Worm (Caenorhabditis elegans) whole organism, L4 larva: Measurements from ENCODE around the gene ZK1236.5.

Source experiments
- fos-1 ChIP-seq: fragments of 150-350 bp; optimal IDR thresholded peaks from 2 replicates; lab custom pipeline; 2014; ENCODE audit warnings: missing biosample characterization, missing genetic modification characterization
- lin-15B ChIP-seq: fragments of 150-350 bp; sonication (generic microtip); optimal IDR thresholded peaks from 3 replicates; lab custom pipeline; 2014; ENCODE audit warnings: missing biosample characterization, missing genetic modification characterization
- lsy-2 ChIP-seq, 2 experiments: fragments of 150-350 bp in 1 of 2; sonication (generic microtip) in 1 of 2; optimal IDR thresholded peaks; 2 replicates each; lab custom pipeline; 2014 to 2017; ENCODE audit warnings: missing biosample characterization in 2 of 2, missing genetic modification characterization in 2 of 2
- nhr-41 ChIP-seq: fragments of 200-800 bp; sonication (Bioruptor generic); IDR thresholded peaks from 2 replicates; pipeline ENCODE4 v1.3.6; 2022; ENCODE audit warnings: missing genetic modification reagents, missing genetic modification characterization, missing compliant biosample characterization
- pha-4 ChIP-seq, 2 experiments: fragments of 150-350 bp in 1 of 2; fragments of 200-800 bp in 1 of 2; sonication (Bioruptor generic) in 1 of 2; IDR thresholded peaks in 1 of 2; optimal IDR thresholded peaks in 1 of 2; 2 replicates each; pipeline versions ENCODE4 v1.3.6 to Lab custom; 2014 to 2022; ENCODE audit warnings: missing genetic modification characterization in 2 of 2, missing genetic modification reagents in 2 of 2, missing biosample characterization in 1 of 2, missing compliant biosample characterization in 1 of 2
- snpc-4 ChIP-seq: fragments of 150-350 bp; optimal IDR thresholded peaks from 2 replicates; lab custom pipeline; 2014; ENCODE audit warnings: missing biosample characterization, missing genetic modification characterization
- tag-97 ChIP-seq: fragments of 200-800 bp; sonication (Bioruptor generic); IDR thresholded peaks from 2 replicates; pipeline ENCODE4 v1.3.6; 2022; ENCODE audit warnings: missing genetic modification characterization, missing compliant biosample characterization

ce11 chrIII:8395685-8396084 is 36.3 kb downstream of the ZK1236.5 start, which contains the start of gene ZK353.3:
- TF ChIP-seq lsy-2 (tag; optimal IDR thresholded peaks at IDR 0.05; lab: Kevin White, UChicago) (no peak), snpc-4 (tag; lab: Kevin White, UChicago) (no peak), fos-1 (tag; lab: Kevin White, UChicago) (no peak), lin-15B (tag; lab: Kevin White, UChicago) (no peak), nhr-41 (GFP tag; lab: Robert Waterston, UW) (no peak), pha-4 (GFP tag; IDR thresholded peaks at IDR 0.05; lab: Robert Waterston, UW) (no peak), pha-4 (tag; optimal IDR thresholded peaks at IDR 0.05; lab: Kevin White, UChicago) (no peak), tag-97 (no peak)
